Worm (Caenorhabditis elegans) whole organism, mixed stage, embryonic: ENCODE data around the gene F38B7.10.

Source experiments
- M03D4.4 ChIP-seq: sonication (generic microtip); optimal IDR thresholded peaks from 2 replicates; lab custom pipeline; 2017; ENCODE audit warnings: mild to moderate bottlenecking, missing genetic modification characterization, missing compliant biosample characterization
- bed-3 ChIP-seq: fragments of 200-800 bp; sonication (Bioruptor generic); optimal IDR thresholded peaks from 3 replicates; lab custom pipeline; 2018; ENCODE audit warnings: mild to moderate bottlenecking, missing genetic modification characterization, moderate library complexity, missing compliant biosample characterization
- blmp-1 ChIP-seq: fragments of 150-350 bp; optimal IDR thresholded peaks from 2 replicates; lab custom pipeline; 2014; ENCODE audit warnings: missing biosample characterization, missing genetic modification characterization
- ceh-39 ChIP-seq: fragments of 150-350 bp; optimal IDR thresholded peaks from 2 replicates; lab custom pipeline; 2014; ENCODE audit warnings: missing biosample characterization, missing genetic modification characterization
- ceh-43 ChIP-seq: fragments of 200-800 bp; sonication (Bioruptor generic); optimal IDR thresholded peaks from 2 replicates; lab custom pipeline; 2018; ENCODE audit warnings: mild to moderate bottlenecking, missing genetic modification characterization, moderate library complexity, missing compliant biosample characterization
- ceh-83 ChIP-seq: fragments of 200-800 bp; sonication (Bioruptor generic); optimal IDR thresholded peaks from 2 replicates; lab custom pipeline; 2018; ENCODE audit warnings: mild to moderate bottlenecking, missing genetic modification characterization, missing compliant biosample characterization
- ces-1 ChIP-seq: fragments of 150-350 bp; optimal IDR thresholded peaks from 2 replicates; lab custom pipeline; 2014; ENCODE audit warnings: missing biosample characterization, missing genetic modification reagents, missing genetic modification characterization
- cnd-1 ChIP-seq: fragments of 200-800 bp; sonication (Bioruptor generic); optimal IDR thresholded peaks from 2 replicates; lab custom pipeline; 2018; ENCODE audit warnings: mild to moderate bottlenecking, missing genetic modification characterization, missing compliant biosample characterization
- drap-1 ChIP-seq: fragments of 200-800 bp; sonication (Bioruptor generic); optimal IDR thresholded peaks from 3 replicates; lab custom pipeline; 2018; ENCODE audit warnings: mild to moderate bottlenecking, missing genetic modification characterization, missing compliant biosample characterization
- elt-1 ChIP-seq: sonication (generic microtip); optimal IDR thresholded peaks from 2 replicates; lab custom pipeline; 2017; ENCODE audit warnings: missing genetic modification characterization, mild to moderate bottlenecking, missing compliant biosample characterization, antibody characterized with exemption, moderate library complexity, borderline replicate concordance; ENCODE audit not compliant: insufficient read depth
- elt-3 ChIP-seq: fragments of 150-350 bp; optimal IDR thresholded peaks from 2 replicates; lab custom pipeline; 2014; ENCODE audit warnings: missing biosample characterization, missing genetic modification characterization
- flh-1 ChIP-seq: fragments of 200-800 bp; sonication (Bioruptor generic); optimal IDR thresholded peaks from 2 replicates; lab custom pipeline; 2018; ENCODE audit warnings: mild to moderate bottlenecking, missing genetic modification characterization, moderate library complexity, missing compliant biosample characterization
- ham-2 ChIP-seq: fragments of 200-800 bp; sonication (Bioruptor generic); optimal IDR thresholded peaks from 2 replicates; lab custom pipeline; 2018; ENCODE audit warnings: mild to moderate bottlenecking, missing genetic modification characterization, missing compliant biosample characterization
- hlh-1 ChIP-seq: fragments of 150-350 bp; optimal IDR thresholded peaks from 2 replicates; lab custom pipeline; 2014; ENCODE audit warnings: missing biosample characterization, missing genetic modification reagents, missing genetic modification characterization
- lin-13 ChIP-seq: fragments of 150-350 bp; optimal IDR thresholded peaks from 2 replicates; lab custom pipeline; 2014; ENCODE audit warnings: missing biosample characterization, missing genetic modification characterization
- lin-32 ChIP-seq: fragments of 200-800 bp; sonication (Bioruptor generic); optimal IDR thresholded peaks from 2 replicates; lab custom pipeline; 2018; ENCODE audit warnings: mild to moderate bottlenecking, missing genetic modification characterization, missing compliant biosample characterization
- lsy-2 ChIP-seq: fragments of 150-350 bp; optimal IDR thresholded peaks from 2 replicates; lab custom pipeline; 2014; ENCODE audit warnings: missing biosample characterization, missing genetic modification characterization
- mab-5 ChIP-seq: fragments of 150-350 bp; optimal IDR thresholded peaks from 2 replicates; lab custom pipeline; 2014; ENCODE audit warnings: missing biosample characterization, missing genetic modification characterization
- mep-1 ChIP-seq: fragments of 150-350 bp; optimal IDR thresholded peaks from 2 replicates; lab custom pipeline; 2017; ENCODE audit warnings: missing biosample characterization, missing genetic modification reagents, missing genetic modification characterization, inconsistent platforms
- mls-2 ChIP-seq: sonication (generic microtip); optimal IDR thresholded peaks from 2 replicates; lab custom pipeline; 2016; ENCODE audit warnings: mild to moderate bottlenecking, missing genetic modification characterization, moderate library complexity, missing compliant biosample characterization
- nhr-12 ChIP-seq: fragments of 150-350 bp; optimal IDR thresholded peaks from 2 replicates; lab custom pipeline; 2014; ENCODE audit warnings: missing biosample characterization, missing genetic modification characterization
- nhr-2 ChIP-seq: fragments of 150-350 bp; optimal IDR thresholded peaks from 2 replicates; lab custom pipeline; 2014; ENCODE audit warnings: missing biosample characterization, missing genetic modification characterization
- nhr-237 ChIP-seq: fragments of 150-350 bp; optimal IDR thresholded peaks from 2 replicates; lab custom pipeline; 2014; ENCODE audit warnings: missing biosample characterization, missing genetic modification characterization
- nhr-28 ChIP-seq: fragments of 150-350 bp; optimal IDR thresholded peaks from 2 replicates; lab custom pipeline; 2014; ENCODE audit warnings: missing biosample characterization, missing genetic modification characterization
- nhr-76 ChIP-seq: sonication (generic microtip); optimal IDR thresholded peaks from 2 replicates; lab custom pipeline; 2017; ENCODE audit warnings: missing biosample characterization, missing genetic modification characterization
- pha-4 ChIP-seq: fragments of 150-350 bp; optimal IDR thresholded peaks from 2 replicates; lab custom pipeline; 2018; ENCODE audit warnings: missing biosample characterization, missing genetic modification reagents, missing genetic modification characterization
- sem-2 ChIP-seq: fragments of 200-800 bp; sonication (Bioruptor generic); optimal IDR thresholded peaks from 2 replicates; lab custom pipeline; 2018; ENCODE audit warnings: mild to moderate bottlenecking, missing genetic modification characterization, missing compliant biosample characterization
- snpc-4 ChIP-seq: fragments of 150-350 bp; optimal IDR thresholded peaks from 2 replicates; lab custom pipeline; 2014; ENCODE audit warnings: missing biosample characterization, missing genetic modification characterization
- sptf-1 ChIP-seq: sonication (generic microtip); optimal IDR thresholded peaks from 2 replicates; lab custom pipeline; 2017; ENCODE audit warnings: mild to moderate bottlenecking, missing genetic modification characterization, moderate library complexity, missing compliant biosample characterization
- tbx-8 ChIP-seq: fragments of 200-800 bp; sonication (Bioruptor generic); optimal IDR thresholded peaks from 2 replicates; lab custom pipeline; 2018; ENCODE audit warnings: mild to moderate bottlenecking, missing genetic modification characterization, moderate library complexity, missing compliant biosample characterization
- unc-120 ChIP-seq: sonication (generic microtip); optimal IDR thresholded peaks from 2 replicates; lab custom pipeline; 2017; ENCODE audit warnings: missing genetic modification characterization, missing compliant biosample characterization; ENCODE audit not compliant: poor library complexity, severe bottlenecking
- unc-39 ChIP-seq: fragments of 150-350 bp; optimal IDR thresholded peaks from 2 replicates; lab custom pipeline; 2014; ENCODE audit warnings: missing biosample characterization, missing genetic modification characterization
- unc-62 ChIP-seq: fragments of 150-350 bp; optimal IDR thresholded peaks from 2 replicates; lab custom pipeline; 2014; ENCODE audit warnings: missing biosample characterization, missing genetic modification reagents, missing genetic modification characterization
- zip-8 ChIP-seq: fragments of 150-350 bp; optimal IDR thresholded peaks from 2 replicates; lab custom pipeline; 2014; ENCODE audit warnings: missing biosample characterization, missing genetic modification characterization
- ztf-11 ChIP-seq: fragments of 150-350 bp; optimal IDR thresholded peaks from 2 replicates; lab custom pipeline; 2014; ENCODE audit warnings: missing biosample characterization, missing genetic modification characterization

The F38B7.10 gene

ce11 chrV:11517789-11518188 is 27.5 kb upstream of the F38B7.10 start, which contains the start of gene C55A6.4:
C55A6.4 (minus strand) TSS chrV:11517889.
- TF ChIP-seq ceh-39, result no peak
- TF ChIP-seq unc-39, result no peak
- no peak for TF ChIP-seq unc-62 (GFP tag; lab: Kevin White, UChicago)
- no peak for TF ChIP-seq tbx-8 (GFP tag; lab: Kevin White, UChicago)
- no peak for TF ChIP-seq nhr-12
- no peak for TF ChIP-seq elt-1 (tag; lab: Kevin White, UChicago)
- TF ChIP-seq zip-8 (tag; lab: Kevin White, UChicago), result no peak
- TF ChIP-seq nhr-237 (tag; lab: Kevin White, UChicago), result no peak

DNA sequence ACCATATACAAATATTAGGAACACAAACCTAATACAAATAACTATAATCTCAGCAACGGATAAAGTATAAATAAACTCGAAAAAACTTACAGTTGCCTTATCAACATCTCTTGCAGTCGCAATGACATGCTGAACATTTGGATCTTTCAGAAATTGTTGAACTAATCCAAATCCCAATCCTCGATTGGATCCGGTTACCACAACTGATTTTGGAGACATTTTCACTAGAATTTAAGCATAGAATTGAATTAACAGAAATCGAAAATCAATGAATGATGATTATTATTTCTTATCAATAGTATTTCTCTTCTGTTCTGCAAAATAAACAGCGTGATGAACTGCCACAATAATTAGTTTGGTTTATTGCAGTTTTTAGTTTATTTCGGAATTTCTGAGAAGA is 25.1 kb upstream of the F38B7.10 start, which contains the start of the genes C55A6.11 and C55A6.7:
Gene C55A6.11, plus strand, starts transcription at position 301 of the 400 bp plus-strand sequence.
Gene C55A6.7, minus strand, starts transcription at position 316 of the 400 bp plus-strand sequence.
- TF ChIP-seq mep-1 (tag; lab: Kevin White, UChicago), result no peak
- TF ChIP-seq elt-1 (tag; lab: Kevin White, UChicago), result no peak
- TF ChIP-seq nhr-2, result no peak
- no peak for TF ChIP-seq ztf-11 (tag; lab: Kevin White, UChicago)
- no peak for TF ChIP-seq pha-4 (tag; lab: Kevin White, UChicago)
- no peak for TF ChIP-seq M03D4.4
- no peak for TF ChIP-seq bed-3
- TF ChIP-seq ham-2 (GFP tag; lab: Kevin White, UChicago), result no peak
- no peak for TF ChIP-seq unc-120 (tag; lab: Kevin White, UChicago)

DNA sequence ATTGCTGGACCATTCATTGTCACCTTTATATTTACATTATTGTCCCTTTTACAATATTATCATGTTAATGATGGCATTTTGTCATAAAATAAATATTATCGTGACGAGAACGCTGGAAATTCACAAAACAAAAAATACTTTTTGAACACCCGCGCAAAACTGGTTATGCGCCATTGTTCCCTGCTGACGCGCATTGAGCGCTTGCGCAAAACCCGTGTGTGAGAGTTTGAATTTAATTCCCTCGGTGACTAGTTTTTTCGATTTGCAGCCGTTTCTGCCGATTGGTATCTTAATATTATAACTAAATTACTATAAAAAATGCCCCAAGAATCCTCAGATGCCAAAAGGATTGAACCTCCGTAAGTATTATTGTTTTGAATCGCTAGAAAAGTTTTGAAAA is 23.9 kb upstream of the F38B7.10 start, which contains the start of gene pafo-1:
Gene pafo-1, plus strand, starts transcription at position 256 of the 400 bp plus-strand sequence.
- TF ChIP-seq hlh-1 (peak; percentile 57), blmp-1 (tag; lab: Kevin White, UChicago) (no peak), unc-62 (GFP tag; lab: Kevin White, UChicago) (no peak), sem-2 (GFP tag; lab: Kevin White, UChicago) (peak; percentile 32), ceh-39 (peak; percentile 20), drap-1 (GFP tag; lab: Kevin White, UChicago) (peak; percentile 49), ces-1 (no peak), lin-32 (GFP tag; lab: Kevin White, UChicago) (no peak), mab-5 (no peak), flh-1 (GFP tag; lab: Kevin White, UChicago) (no peak), ceh-43 (GFP tag; lab: Kevin White, UChicago) (peak; percentile 44), lin-13 (tag; lab: Kevin White, UChicago) (peak; percentile 87), bed-3 (no peak), sptf-1 (no peak), mls-2 (tag; lab: Kevin White, UChicago) (no peak), mep-1 (tag; lab: Kevin White, UChicago) (peak; percentile 80), pha-4 (tag; lab: Kevin White, UChicago) (peak; percentile 70), ham-2 (GFP tag; lab: Kevin White, UChicago) (no peak), zip-8 (tag; lab: Kevin White, UChicago) (no peak), nhr-12 (no peak), elt-3 (no peak), lsy-2 (tag; lab: Kevin White, UChicago) (peak; percentile 75), unc-39 (no peak), tbx-8 (GFP tag; lab: Kevin White, UChicago) (peak; percentile 43), M03D4.4 (peak; percentile 76), elt-1 (tag; lab: Kevin White, UChicago) (no peak), ceh-83 (GFP tag; lab: Kevin White, UChicago) (peak; percentile 19), snpc-4 (no peak), ztf-11 (tag; lab: Kevin White, UChicago) (no peak), cnd-1 (tag; lab: Kevin White, UChicago) (peak; percentile 47), unc-120 (tag; lab: Kevin White, UChicago) (peak; percentile 28), nhr-76 (tag; lab: Kevin White, UChicago) (no peak), nhr-28 (tag; lab: Kevin White, UChicago) (no peak), nhr-237 (tag; lab: Kevin White, UChicago) (peak; percentile 74), nhr-2 (no peak)
